Worm (Caenorhabditis elegans) whole organism, L3 larva: Measurements from ENCODE around the gene Y49F6B.9.

Experiments used
- R02D3.7 ChIP-seq: fragments of 150-350 bp; optimal IDR thresholded peaks from 2 replicates; lab custom pipeline; 2014; ENCODE audit warnings: missing biosample characterization, missing genetic modification characterization
- ZK546.5 ChIP-seq: sonication (generic microtip); optimal IDR thresholded peaks from 2 replicates; lab custom pipeline; 2017; ENCODE audit warnings: missing biosample characterization, missing genetic modification characterization
- aly-2 ChIP-seq: fragments of 150-350 bp; optimal IDR thresholded peaks from 2 replicates; lab custom pipeline; 2014; ENCODE audit warnings: missing biosample characterization, missing genetic modification characterization
- ama-1 ChIP-seq: fragments of 150-350 bp; optimal IDR thresholded peaks from 2 replicates; lab custom pipeline; 2018
- ceh-16 ChIP-seq: sonication (generic microtip); optimal IDR thresholded peaks from 2 replicates; lab custom pipeline; 2017; ENCODE audit warnings: missing biosample characterization, missing genetic modification characterization
- ceh-28 ChIP-seq: fragments of 150-350 bp; optimal IDR thresholded peaks from 2 replicates; lab custom pipeline; 2014; ENCODE audit warnings: missing biosample characterization, missing genetic modification reagents, missing genetic modification characterization
- ceh-82 ChIP-seq: fragments of 150-350 bp; optimal IDR thresholded peaks from 2 replicates; lab custom pipeline; 2014; ENCODE audit warnings: missing biosample characterization, missing genetic modification characterization
- ceh-9 ChIP-seq: sonication (generic microtip); optimal IDR thresholded peaks from 2 replicates; lab custom pipeline; 2018; ENCODE audit warnings: missing biosample characterization, missing genetic modification characterization
- daf-12 ChIP-seq: fragments of 150-350 bp; optimal IDR thresholded peaks from 2 replicates; lab custom pipeline; 2014; ENCODE audit warnings: missing biosample characterization, missing genetic modification reagents, missing genetic modification characterization
- egl-27 ChIP-seq: sonication (generic microtip); optimal IDR thresholded peaks from 4 replicates; lab custom pipeline; 2017; ENCODE audit warnings: missing biosample characterization, missing genetic modification reagents, missing genetic modification characterization
- egl-5 ChIP-seq: fragments of 150-350 bp; optimal IDR thresholded peaks from 2 replicates; lab custom pipeline; 2017; ENCODE audit warnings: missing biosample characterization, missing genetic modification reagents, missing genetic modification characterization, inconsistent platforms
- elt-1 ChIP-seq: fragments of 150-350 bp; optimal IDR thresholded peaks from 2 replicates; lab custom pipeline; 2014; ENCODE audit warnings: missing biosample characterization, missing genetic modification characterization
- elt-2 ChIP-seq: sonication (generic microtip); optimal IDR thresholded peaks from 2 replicates; lab custom pipeline; 2016; ENCODE audit warnings: missing genetic modification reagents, mild to moderate bottlenecking, missing genetic modification characterization, missing compliant biosample characterization
- elt-3 ChIP-seq, 3 experiments: fragments of 150-350 bp in 1 of 3; sonication (generic microtip) in 2 of 3; optimal IDR thresholded peaks; 2 replicates in 2 of 3; 4 replicates in 1 of 3; lab custom pipeline; 2014 to 2017; ENCODE audit warnings: missing biosample characterization in 3 of 3, missing genetic modification characterization in 3 of 3
- eor-1 ChIP-seq, 2 experiments: fragments of 150-350 bp; optimal IDR thresholded peaks; 2 replicates each; lab custom pipeline; 2014 to 2018; ENCODE audit warnings: missing biosample characterization in 2 of 2, missing genetic modification characterization in 2 of 2
- fkh-10 ChIP-seq: sonication (generic microtip); optimal IDR thresholded peaks from 2 replicates; lab custom pipeline; 2017; ENCODE audit warnings: missing biosample characterization, missing genetic modification reagents, missing genetic modification characterization
- fkh-2 ChIP-seq: fragments of 150-350 bp; optimal IDR thresholded peaks from 2 replicates; lab custom pipeline; 2014; ENCODE audit warnings: missing biosample characterization, missing genetic modification reagents, missing genetic modification characterization
- fos-1 ChIP-seq: fragments of 150-350 bp; optimal IDR thresholded peaks from 2 replicates; lab custom pipeline; 2014; ENCODE audit warnings: missing biosample characterization, missing genetic modification characterization
- hmg-11 ChIP-seq: sonication (generic microtip); optimal IDR thresholded peaks from 2 replicates; lab custom pipeline; 2016; ENCODE audit warnings: missing genetic modification characterization, missing compliant biosample characterization
- jun-1 ChIP-seq: fragments of 150-350 bp; optimal IDR thresholded peaks from 2 replicates; lab custom pipeline; 2014; ENCODE audit warnings: missing biosample characterization, missing genetic modification reagents, missing genetic modification characterization
- lin-15B ChIP-seq: fragments of 150-350 bp; optimal IDR thresholded peaks from 2 replicates; lab custom pipeline; 2014; ENCODE audit warnings: missing biosample characterization, missing genetic modification characterization
- lin-39 ChIP-seq: fragments of 150-350 bp; optimal IDR thresholded peaks from 2 replicates; lab custom pipeline; 2018; ENCODE audit warnings: missing biosample characterization, missing genetic modification reagents, missing genetic modification characterization
- lsy-12 ChIP-seq: sonication (generic microtip); optimal IDR thresholded peaks from 2 replicates; lab custom pipeline; 2016; ENCODE audit warnings: mild to moderate bottlenecking, missing genetic modification characterization, missing compliant biosample characterization
- mdl-1 ChIP-seq: fragments of 150-350 bp; optimal IDR thresholded peaks from 2 replicates; lab custom pipeline; 2014; ENCODE audit warnings: missing biosample characterization, missing genetic modification characterization
- mml-1 ChIP-seq: fragments of 150-350 bp; sonication (generic microtip); optimal IDR thresholded peaks from 3 replicates; lab custom pipeline; 2014; ENCODE audit warnings: missing biosample characterization, missing genetic modification characterization
- nfya-1 ChIP-seq: sonication (generic microtip); optimal IDR thresholded peaks from 2 replicates; lab custom pipeline; 2017; ENCODE audit warnings: missing genetic modification characterization, mild to moderate bottlenecking, missing compliant biosample characterization, antibody characterized with exemption, moderate library complexity; ENCODE audit not compliant: insufficient read depth
- nhr-11 ChIP-seq: fragments of 150-350 bp; optimal IDR thresholded peaks from 2 replicates; lab custom pipeline; 2014; ENCODE audit warnings: missing biosample characterization, missing genetic modification characterization
- nhr-12 ChIP-seq: fragments of 150-350 bp; optimal IDR thresholded peaks from 2 replicates; lab custom pipeline; 2014; ENCODE audit warnings: missing biosample characterization, missing genetic modification characterization
- nhr-23 ChIP-seq: fragments of 150-350 bp; optimal IDR thresholded peaks from 2 replicates; lab custom pipeline; 2014; ENCODE audit warnings: missing biosample characterization, missing genetic modification reagents, missing genetic modification characterization
- nhr-237 ChIP-seq: fragments of 150-350 bp; optimal IDR thresholded peaks from 2 replicates; lab custom pipeline; 2014; ENCODE audit warnings: missing biosample characterization, missing genetic modification characterization
- nhr-25 ChIP-seq: sonication (generic microtip); optimal IDR thresholded peaks from 2 replicates; lab custom pipeline; 2017; ENCODE audit warnings: missing biosample characterization, missing genetic modification characterization
- nhr-28 ChIP-seq: fragments of 150-350 bp; optimal IDR thresholded peaks from 2 replicates; lab custom pipeline; 2014; ENCODE audit warnings: missing biosample characterization, missing genetic modification characterization
- nhr-43 ChIP-seq: sonication (generic microtip); optimal IDR thresholded peaks from 2 replicates; lab custom pipeline; 2016; ENCODE audit warnings: mild to moderate bottlenecking, missing genetic modification characterization, missing compliant biosample characterization; ENCODE audit not compliant: poor library complexity, severe bottlenecking
- nhr-67 ChIP-seq: fragments of 150-350 bp; optimal IDR thresholded peaks from 2 replicates; lab custom pipeline; 2014; ENCODE audit warnings: missing biosample characterization, missing genetic modification characterization
- nhr-76 ChIP-seq: fragments of 150-350 bp; sonication (generic microtip); optimal IDR thresholded peaks from 5 replicates; lab custom pipeline; 2014; ENCODE audit warnings: missing biosample characterization, missing genetic modification characterization
- nhr-77 ChIP-seq: fragments of 150-350 bp; optimal IDR thresholded peaks from 2 replicates; lab custom pipeline; 2014; ENCODE audit warnings: missing biosample characterization, missing genetic modification characterization
- pha-4 ChIP-seq: fragments of 150-350 bp; optimal IDR thresholded peaks from 2 replicates; lab custom pipeline; 2014; ENCODE audit warnings: missing biosample characterization, missing genetic modification reagents, missing genetic modification characterization
- pqm-1 ChIP-seq: fragments of 150-350 bp; optimal IDR thresholded peaks from 2 replicates; lab custom pipeline; 2017; ENCODE audit warnings: missing biosample characterization, missing genetic modification characterization, inconsistent platforms
- sea-2 ChIP-seq: fragments of 150-350 bp; sonication (generic microtip); optimal IDR thresholded peaks from 4 replicates; lab custom pipeline; 2014; ENCODE audit warnings: missing biosample characterization, missing genetic modification reagents, missing genetic modification characterization
- skn-1 ChIP-seq: fragments of 150-350 bp; optimal IDR thresholded peaks from 2 replicates; lab custom pipeline; 2014; ENCODE audit warnings: missing biosample characterization, missing genetic modification characterization
- snpc-4 ChIP-seq: fragments of 150-350 bp; optimal IDR thresholded peaks from 2 replicates; lab custom pipeline; 2014; ENCODE audit warnings: missing biosample characterization, missing genetic modification characterization
- tbx-2 ChIP-seq: sonication (generic microtip); optimal IDR thresholded peaks from 2 replicates; lab custom pipeline; 2016; ENCODE audit warnings: mild to moderate bottlenecking, missing genetic modification characterization, missing compliant biosample characterization
- unc-39 ChIP-seq: sonication (generic microtip); optimal IDR thresholded peaks from 4 replicates; lab custom pipeline; 2017; ENCODE audit warnings: missing biosample characterization, missing genetic modification characterization
- unc-62 ChIP-seq: fragments of 150-350 bp; sonication (generic microtip); optimal IDR thresholded peaks from 4 replicates; lab custom pipeline; 2014; ENCODE audit warnings: missing biosample characterization, missing genetic modification reagents, missing genetic modification characterization
- zag-1 ChIP-seq: fragments of 150-350 bp; optimal IDR thresholded peaks from 2 replicates; lab custom pipeline; 2014; ENCODE audit warnings: missing biosample characterization, missing genetic modification characterization
- ztf-11 ChIP-seq: fragments of 150-350 bp; optimal IDR thresholded peaks from 2 replicates; lab custom pipeline; 2014; ENCODE audit warnings: missing biosample characterization, missing genetic modification characterization
- ztf-4 ChIP-seq: fragments of 150-350 bp; optimal IDR thresholded peaks from 2 replicates; lab custom pipeline; 2014; ENCODE audit warnings: missing biosample characterization, missing genetic modification characterization

Y49F6B.9 gene

DNA sequence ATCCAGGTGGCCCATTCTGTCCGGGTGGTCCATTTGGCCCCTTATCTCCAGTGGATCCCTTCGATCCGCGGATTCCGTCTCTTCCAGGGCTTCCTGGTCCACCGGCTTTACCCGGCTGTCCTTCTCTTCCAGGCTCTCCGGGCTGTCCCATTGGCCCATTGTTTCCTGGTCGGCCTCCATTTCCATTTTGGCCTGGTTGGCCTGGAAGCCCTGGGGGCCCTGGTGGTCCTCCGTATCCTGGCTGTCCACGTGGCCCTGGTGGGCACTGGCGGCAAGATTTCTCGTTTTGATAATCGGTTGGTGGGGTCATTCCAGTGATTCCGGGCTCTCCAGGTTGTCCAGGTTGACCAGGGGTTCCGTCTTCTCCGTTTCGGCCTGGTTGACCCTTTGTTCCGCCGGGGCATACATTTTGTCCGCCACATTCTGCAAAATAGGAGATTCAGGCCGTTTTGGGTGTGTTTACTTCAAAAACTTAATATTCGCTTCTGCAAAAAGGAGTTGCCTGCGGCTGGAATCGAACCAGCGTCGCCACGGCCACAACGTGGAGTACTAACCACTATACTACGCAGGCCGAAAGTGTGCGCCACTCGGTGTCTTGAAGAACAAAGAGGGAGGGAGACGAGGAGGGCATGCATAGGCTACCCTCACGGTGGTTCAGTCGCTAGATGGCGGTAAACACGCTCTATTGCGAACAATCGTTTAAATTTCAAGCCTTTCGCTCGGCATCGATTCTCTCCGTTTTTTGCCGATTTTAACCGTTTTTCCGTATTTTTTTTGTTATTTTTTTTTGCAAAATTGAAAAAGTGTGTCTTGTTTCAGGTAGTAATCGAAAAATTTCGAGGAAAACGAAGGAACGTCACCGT is 22.0 kb upstream of the Y49F6B.9 start, which contains the start of gene W09G10.9:
TSS of gene W09G10.9 (plus strand) at position 813 of the 863 bp plus-strand sequence.
- TF ChIP-seq sea-2 (GFP tag; lab: Kevin White, UChicago) (no peak), egl-27 (no peak), nhr-76 (no peak), nhr-23 (peak; percentile 40), fkh-10 (no peak), mdl-1 (tag; lab: Kevin White, UChicago) (no peak), skn-1 (tag; lab: Kevin White, UChicago) (peak; percentile 27), pqm-1 (tag; lab: Kevin White, UChicago) (peak; percentile 8), ceh-16 (tag; lab: Kevin White, UChicago) (no peak), ceh-82 (tag; lab: Kevin White, UChicago) (no peak), daf-12 (no peak), nhr-67 (no peak), elt-2 (tag; lab: Kevin White, UChicago) (peak; percentile 42), nhr-43 (peak; percentile 38), lsy-12 (tag; lab: Kevin White, UChicago) (peak; percentile 4), ceh-9 (tag; lab: Kevin White, UChicago) (no peak), lin-39 (tag; lab: Kevin White, UChicago) (peak; percentile 31), pha-4 (tag; lab: Kevin White, UChicago) (peak; percentile 30), nfya-1 (tag; lab: Kevin White, UChicago) (peak; percentile 45), ama-1 (lab: Kevin White, UChicago) (no peak), ztf-11 (tag; lab: Kevin White, UChicago) (no peak), mml-1 (tag; lab: Kevin White, UChicago) (no peak), unc-39 (tag; lab: Kevin White, UChicago) (no peak), elt-1 (tag; lab: Kevin White, UChicago) (no peak), fkh-2 (tag; lab: Kevin White, UChicago) (no peak), nhr-11 (tag; lab: Kevin White, UChicago) (no peak), nhr-12 (no peak), aly-2 (tag; lab: Kevin White, UChicago) (no peak), ztf-4 (tag; lab: Kevin White, UChicago) (no peak), elt-3 (tag; optimal IDR thresholded peaks at IDR 0.05; lab: Kevin White, UChicago) (no peak), unc-62 (GFP tag; lab: Kevin White, UChicago) (no peak), eor-1 (tag; optimal IDR thresholded peaks at IDR 0.05; lab: Kevin White, UChicago) (no peak), zag-1 (tag; lab: Kevin White, UChicago) (no peak), ceh-28 (tag; lab: Kevin White, UChicago) (no peak), lin-15B (tag; lab: Kevin White, UChicago) (peak; percentile 73), nhr-77 (tag; lab: Kevin White, UChicago) (no peak), snpc-4 (tag; lab: Kevin White, UChicago) (peak; percentile 25), nhr-25 (tag; lab: Kevin White, UChicago) (peak; percentile 3), tbx-2 (no peak), jun-1 (tag; lab: Kevin White, UChicago) (no peak), hmg-11 (peak; percentile 79), nhr-237 (no peak), nhr-28 (no peak), fos-1 (tag; lab: Kevin White, UChicago) (no peak), R02D3.7 (tag; lab: Kevin White, UChicago) (no peak), egl-5 (tag; lab: Kevin White, UChicago) (no peak), ZK546.5 (no peak)
- TF ChIP-seq, all 47 proteins: peak for 13
